Worm (Caenorhabditis elegans) whole organism, young adult: Measurements from ENCODE around the gene F14H12.7.

Source experiments
- B0261.1 ChIP-seq: sonication (generic microtip); optimal IDR thresholded peaks from 2 replicates; lab custom pipeline; 2016; ENCODE audit warnings: mild to moderate bottlenecking, missing genetic modification characterization, moderate library complexity, missing compliant biosample characterization
- C06A6.2 ChIP-seq: fragments of 200-800 bp; sonication (Bioruptor generic); conservative IDR thresholded peaks from 2 replicates; pipeline ENCODE4 v1.3.6; 2022; ENCODE audit warnings: missing genetic modification characterization, missing compliant biosample characterization
- C17E4.6 ChIP-seq: fragments of 200-800 bp; sonication (Bioruptor generic); IDR thresholded peaks from 2 replicates; pipeline ENCODE4 v1.3.6; 2022; ENCODE audit warnings: missing genetic modification reagents, missing genetic modification characterization, missing compliant biosample characterization
- D2030.7 ChIP-seq: fragments of 200-800 bp; sonication (Bioruptor generic); IDR thresholded peaks from 2 replicates; pipeline ENCODE4 v1.3.6; 2022; ENCODE audit warnings: missing genetic modification reagents, missing genetic modification characterization, missing compliant biosample characterization
- F39B2.1 ChIP-seq: fragments of 200-800 bp; sonication (Bioruptor generic); IDR thresholded peaks from 2 replicates; pipeline ENCODE4 v1.3.6; 2022; ENCODE audit warnings: missing genetic modification reagents, missing genetic modification characterization, missing compliant biosample characterization
- F52B5.7 ChIP-seq: sonication (generic microtip); optimal IDR thresholded peaks from 2 replicates; lab custom pipeline; 2016; ENCODE audit warnings: mild to moderate bottlenecking, missing genetic modification characterization, missing compliant biosample characterization
- F55B11.4 ChIP-seq: sonication (generic microtip); optimal IDR thresholded peaks from 2 replicates; lab custom pipeline; 2016; ENCODE audit warnings: missing compliant biosample characterization, missing genetic modification characterization, borderline replicate concordance; ENCODE audit not compliant: insufficient read depth
- F57A8.1 ChIP-seq: fragments of 200-800 bp; sonication (Bioruptor generic); optimal IDR thresholded peaks from 2 replicates; lab custom pipeline; 2018; ENCODE audit warnings: mild to moderate bottlenecking, missing genetic modification characterization, moderate library complexity, missing compliant biosample characterization
- F57C9.4 ChIP-seq: sonication (generic microtip); optimal IDR thresholded peaks from 2 replicates; lab custom pipeline; 2017; ENCODE audit warnings: mild to moderate bottlenecking, missing genetic modification characterization, missing compliant biosample characterization
- K11D2.4 ChIP-seq: fragments of 200-800 bp; sonication (Bioruptor generic); IDR thresholded peaks from 2 replicates; pipeline ENCODE4 v1.3.6; 2022; ENCODE audit warnings: missing genetic modification reagents, missing genetic modification characterization, missing compliant biosample characterization
- T26A5.8 ChIP-seq: sonication (generic microtip); optimal IDR thresholded peaks from 2 replicates; lab custom pipeline; 2016; ENCODE audit warnings: missing genetic modification characterization, missing compliant biosample characterization
- Y53F4B.3 ChIP-seq: fragments of 200-800 bp; sonication (Bioruptor generic); IDR thresholded peaks from 2 replicates; pipeline ENCODE4 v1.3.6; 2022; ENCODE audit warnings: missing genetic modification reagents, missing genetic modification characterization, missing compliant biosample characterization
- Y53G8AR.9 ChIP-seq: fragments of 200-800 bp; sonication (Bioruptor generic); conservative IDR thresholded peaks from 2 replicates; pipeline ENCODE4 v1.3.6; 2022; ENCODE audit warnings: missing genetic modification reagents, missing genetic modification characterization, missing compliant biosample characterization
- Y56A3A.18 ChIP-seq: fragments of 200-800 bp; sonication (Bioruptor generic); IDR thresholded peaks from 2 replicates; pipeline ENCODE4 v1.3.6; 2022; ENCODE audit warnings: missing genetic modification reagents, missing genetic modification characterization, missing compliant biosample characterization
- akir-1 ChIP-seq: fragments of 200-800 bp; sonication (Bioruptor generic); optimal IDR thresholded peaks from 2 replicates; lab custom pipeline; 2018; ENCODE audit warnings: mild to moderate bottlenecking, missing genetic modification characterization, moderate library complexity, missing compliant biosample characterization
- attf-6 ChIP-seq: fragments of 200-800 bp; sonication (Bioruptor generic); IDR thresholded peaks from 2 replicates; pipeline ENCODE4 v1.3.6; 2022; ENCODE audit warnings: missing genetic modification reagents, missing genetic modification characterization, missing compliant biosample characterization
- bed-1 ChIP-seq: fragments of 200-800 bp; sonication (Bioruptor generic); IDR thresholded peaks from 2 replicates; pipeline ENCODE4 v1.3.6; 2022; ENCODE audit warnings: missing genetic modification reagents, missing genetic modification characterization, missing compliant biosample characterization
- cebp-1 ChIP-seq, 2 experiments: fragments of 200-800 bp in 1 of 2; sonication (Bioruptor generic) in 1 of 2; sonication (generic microtip) in 1 of 2; IDR thresholded peaks in 1 of 2; optimal IDR thresholded peaks in 1 of 2; 2 replicates each; pipeline versions ENCODE4 v1.3.6 to Lab custom; 2017 to 2022; ENCODE audit warnings: missing compliant biosample characterization in 2 of 2, missing genetic modification characterization in 2 of 2, mild to moderate bottlenecking in 1 of 2, missing genetic modification reagents in 1 of 2, moderate library complexity in 1 of 2
- ceh-100 ChIP-seq: fragments of 200-800 bp; sonication (Bioruptor generic); IDR thresholded peaks from 2 replicates; pipeline ENCODE4 v1.3.6; 2022; ENCODE audit warnings: missing genetic modification reagents, missing genetic modification characterization, missing compliant biosample characterization
- ceh-40 ChIP-seq: fragments of 200-800 bp; sonication (Bioruptor generic); IDR thresholded peaks from 2 replicates; pipeline ENCODE4 v1.3.6; 2022; ENCODE audit warnings: missing genetic modification characterization, missing compliant biosample characterization
- ceh-58 ChIP-seq: fragments of 200-800 bp; sonication (Bioruptor generic); IDR thresholded peaks from 2 replicates; pipeline ENCODE4 v1.3.6; 2022; ENCODE audit warnings: missing genetic modification characterization, missing compliant biosample characterization
- ceh-79 ChIP-seq: sonication (generic microtip); optimal IDR thresholded peaks from 2 replicates; lab custom pipeline; 2017; ENCODE audit warnings: mild to moderate bottlenecking, missing genetic modification characterization, missing compliant biosample characterization
- chd-7 ChIP-seq: sonication (generic microtip); optimal IDR thresholded peaks from 2 replicates; lab custom pipeline; 2016; ENCODE audit warnings: mild to moderate bottlenecking, missing genetic modification characterization, moderate library complexity, missing compliant biosample characterization
- dpl-1 ChIP-seq: fragments of 150-350 bp; optimal IDR thresholded peaks from 2 replicates; lab custom pipeline; 2014; ENCODE audit warnings: missing biosample characterization, missing genetic modification reagents, missing genetic modification characterization
- efl-1 ChIP-seq: fragments of 150-350 bp; optimal IDR thresholded peaks from 2 replicates; lab custom pipeline; 2014; ENCODE audit warnings: missing biosample characterization, missing genetic modification reagents, missing genetic modification characterization
- gei-17 ChIP-seq: fragments of 200-800 bp; sonication (Bioruptor generic); optimal IDR thresholded peaks from 2 replicates; lab custom pipeline; 2018; ENCODE audit warnings: mild to moderate bottlenecking, missing genetic modification characterization, missing compliant biosample characterization
- hlh-12 ChIP-seq: sonication (generic microtip); optimal IDR thresholded peaks from 2 replicates; lab custom pipeline; 2016; ENCODE audit warnings: missing genetic modification characterization, missing compliant biosample characterization
- hrde-1 ChIP-seq: sonication (generic microtip); optimal IDR thresholded peaks from 2 replicates; lab custom pipeline; 2016; ENCODE audit warnings: missing genetic modification characterization, mild to moderate bottlenecking, missing compliant biosample characterization, moderate library complexity, missing genotype, missing genetic modification reagents, borderline replicate concordance
- hsf-1 ChIP-seq: fragments of 200-800 bp; sonication (Bioruptor generic); IDR thresholded peaks from 2 replicates; pipeline ENCODE4 v1.3.6; 2022; ENCODE audit warnings: missing genetic modification reagents, missing genetic modification characterization, missing compliant biosample characterization
- lag-1 ChIP-seq: fragments of 200-800 bp; sonication (Bioruptor generic); IDR thresholded peaks from 2 replicates; pipeline ENCODE4 v1.3.6; 2022; ENCODE audit warnings: missing genetic modification reagents, missing genetic modification characterization, missing compliant biosample characterization
- let-607 ChIP-seq, 2 experiments: fragments of 200-800 bp in 1 of 2; sonication (Bioruptor generic) in 1 of 2; sonication (generic microtip) in 1 of 2; optimal IDR thresholded peaks; 2 replicates each; lab custom pipeline; 2016 to 2018; ENCODE audit warnings: mild to moderate bottlenecking in 2 of 2, missing compliant biosample characterization in 2 of 2, missing genetic modification characterization in 2 of 2, moderate library complexity in 2 of 2, missing genotype in 1 of 2
- lin-54 ChIP-seq: fragments of 200-800 bp; sonication (Bioruptor generic); optimal IDR thresholded peaks from 2 replicates; lab custom pipeline; 2018; ENCODE audit warnings: mild to moderate bottlenecking, missing genetic modification characterization, missing compliant biosample characterization
- lir-1 ChIP-seq: fragments of 200-800 bp; sonication (Bioruptor generic); conservative IDR thresholded peaks from 2 replicates; pipeline ENCODE4 v1.3.6; 2022; ENCODE audit warnings: missing genetic modification reagents, missing genetic modification characterization, missing compliant biosample characterization
- lsl-1 ChIP-seq: fragments of 200-800 bp; sonication (Bioruptor generic); optimal IDR thresholded peaks from 2 replicates; lab custom pipeline; 2018; ENCODE audit warnings: mild to moderate bottlenecking, missing genetic modification characterization, moderate library complexity, missing compliant biosample characterization
- madf-10 ChIP-seq: sonication (generic microtip); optimal IDR thresholded peaks from 2 replicates; lab custom pipeline; 2016; ENCODE audit warnings: mild to moderate bottlenecking, missing genetic modification characterization, missing compliant biosample characterization
- madf-3 ChIP-seq: fragments of 200-800 bp; sonication (Bioruptor generic); IDR thresholded peaks from 2 replicates; pipeline ENCODE4 v1.3.6; 2022; ENCODE audit warnings: missing genetic modification reagents, missing genetic modification characterization, missing compliant biosample characterization
- madf-6 ChIP-seq: fragments of 200-800 bp; sonication (Bioruptor generic); IDR thresholded peaks from 2 replicates; pipeline ENCODE4 v1.3.6; 2022; ENCODE audit warnings: missing genetic modification reagents, missing genetic modification characterization, missing compliant biosample characterization
- nhr-120 ChIP-seq: fragments of 200-800 bp; sonication (Bioruptor generic); IDR thresholded peaks from 2 replicates; pipeline ENCODE4 v1.3.6; 2022; ENCODE audit warnings: missing genetic modification characterization, missing compliant biosample characterization
- nhr-179 ChIP-seq: sonication (generic microtip); optimal IDR thresholded peaks from 2 replicates; lab custom pipeline; 2016; ENCODE audit warnings: mild to moderate bottlenecking, missing genetic modification characterization, missing compliant biosample characterization
- nhr-27 ChIP-seq: fragments of 200-800 bp; sonication (Bioruptor generic); optimal IDR thresholded peaks from 2 replicates; lab custom pipeline; 2018; ENCODE audit warnings: mild to moderate bottlenecking, missing genetic modification characterization, moderate library complexity, missing compliant biosample characterization
- pha-4 ChIP-seq: fragments of 150-350 bp; sonication (generic microtip); optimal IDR thresholded peaks from 2 replicates; lab custom pipeline; 2014; ENCODE audit warnings: missing biosample characterization, missing genetic modification reagents, missing genetic modification characterization
- repo-1 ChIP-seq: sonication (generic microtip); optimal IDR thresholded peaks from 2 replicates; lab custom pipeline; 2017; ENCODE audit warnings: mild to moderate bottlenecking, missing genetic modification characterization, missing compliant biosample characterization
- sea-2 ChIP-seq: fragments of 200-800 bp; sonication (Bioruptor generic); IDR thresholded peaks from 2 replicates; pipeline ENCODE4 v1.3.6; 2022; ENCODE audit warnings: missing genetic modification characterization, missing compliant biosample characterization
- snpc-3.4 ChIP-seq: sonication (generic microtip); optimal IDR thresholded peaks from 2 replicates; lab custom pipeline; 2017; ENCODE audit warnings: missing genetic modification characterization, mild to moderate bottlenecking, missing compliant biosample characterization, antibody characterized with exemption, moderate library complexity, missing genotype, missing genetic modification reagents
- tbx-9 ChIP-seq: sonication (generic microtip); optimal IDR thresholded peaks from 2 replicates; lab custom pipeline; 2016; ENCODE audit warnings: borderline replicate concordance, missing genetic modification characterization, inconsistent platforms, missing compliant biosample characterization
- zfh-2 ChIP-seq: fragments of 200-800 bp; sonication (Bioruptor generic); conservative IDR thresholded peaks from 2 replicates; pipeline ENCODE4 v1.3.6; 2022; ENCODE audit warnings: missing genetic modification reagents, missing genetic modification characterization, missing compliant biosample characterization
- ztf-25 ChIP-seq: fragments of 200-800 bp; sonication (Bioruptor generic); IDR thresholded peaks from 2 replicates; pipeline ENCODE4 v1.3.6; 2022; ENCODE audit warnings: missing genetic modification reagents, missing genetic modification characterization, missing compliant biosample characterization
- ztf-26 ChIP-seq: sonication (generic microtip); optimal IDR thresholded peaks from 2 replicates; lab custom pipeline; 2017; ENCODE audit warnings: missing genetic modification characterization, missing compliant biosample characterization

F14H12.7 gene

DNA sequence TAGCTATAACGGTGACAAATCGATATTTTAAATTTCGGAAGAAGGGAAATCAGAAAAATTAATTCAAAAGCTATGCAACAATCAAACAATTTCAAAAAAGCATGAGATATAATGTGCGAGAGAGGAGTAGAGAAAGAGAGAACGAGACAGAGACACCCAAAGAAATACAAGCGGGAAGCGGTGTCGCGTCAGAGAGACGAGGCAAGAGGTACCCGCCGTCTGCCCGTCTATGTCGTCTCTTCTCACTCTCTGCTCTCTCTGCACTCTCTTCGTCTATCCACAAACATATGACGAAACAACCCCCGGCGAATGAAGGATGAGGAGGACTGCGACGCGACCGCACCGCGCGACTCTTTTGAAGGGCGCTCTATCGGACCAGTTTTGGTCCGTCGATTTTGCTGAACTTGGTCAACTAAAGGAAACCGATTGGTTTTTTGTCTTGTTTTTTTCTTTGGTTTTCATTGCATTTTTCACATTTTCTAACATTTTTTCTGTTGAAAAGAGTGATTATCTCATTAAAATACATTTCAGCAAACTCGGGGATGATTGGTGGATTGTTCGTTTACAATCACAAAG, 26.5 kb upstream of the F14H12.7 start, which contains the start of gene dpy-23 (continued):
- no peak for TF ChIP-seq ceh-79 (tag; lab: Kevin White, UChicago)
- no peak for TF ChIP-seq ceh-100 (GFP tag; lab: Robert Waterston, UW)
- TF ChIP-seq nhr-120: no peak
- TF ChIP-seq akir-1 (GFP tag; lab: Kevin White, UChicago): no peak
- no peak for TF ChIP-seq bed-1 (GFP tag; lab: Robert Waterston, UW)
- no peak for TF ChIP-seq hlh-12
- TF ChIP-seq Y53G8AR.9 (GFP tag; lab: Robert Waterston, UW): peak; percentile 69; the same call in 1 of the 2 replicates
- TF ChIP-seq Y56A3A.18 (GFP tag; lab: Robert Waterston, UW): no peak
- peak; percentile 77 for TF ChIP-seq C06A6.2 (GFP tag; lab: Robert Waterston, UW)
- peak; percentile 84 for TF ChIP-seq cebp-1 (GFP tag; IDR thresholded peaks at IDR 0.05; lab: Robert Waterston, UW)
- TF ChIP-seq cebp-1 (tag; optimal IDR thresholded peaks at IDR 0.05; lab: Kevin White, UChicago): peak; percentile 96
- TF ChIP-seq F39B2.1 (GFP tag; lab: Robert Waterston, UW): no peak
- TF ChIP-seq madf-10 (tag; lab: Kevin White, UChicago): peak; percentile 96
- TF ChIP-seq F57C9.4 (tag; lab: Kevin White, UChicago): no peak
- no peak for TF ChIP-seq Y53F4B.3
- no peak for TF ChIP-seq F55B11.4 (tag; lab: Kevin White, UChicago)
- TF ChIP-seq F57A8.1 (GFP tag; lab: Kevin White, UChicago): no peak
- no peak for TF ChIP-seq ceh-40 (GFP tag; lab: Robert Waterston, UW)
- TF ChIP-seq D2030.7 (GFP tag; lab: Robert Waterston, UW): no peak
- TF ChIP-seq pha-4 (tag; lab: Kevin White, UChicago): peak; percentile 33
- peak; percentile 5 for TF ChIP-seq dpl-1 (GFP tag; lab: Kevin White, UChicago)
- TF ChIP-seq gei-17: peak; percentile 73
- TF ChIP-seq ceh-58: no peak
- no peak for TF ChIP-seq lsl-1
- peak; percentile 76 for TF ChIP-seq ztf-26 (tag; lab: Kevin White, UChicago)
- no peak for TF ChIP-seq B0261.1 (tag; lab: Kevin White, UChicago)
- no peak for TF ChIP-seq ztf-25 (GFP tag; lab: Robert Waterston, UW)
- TF ChIP-seq efl-1: no peak
- TF ChIP-seq hrde-1 (tag; lab: Kevin White, UChicago): no peak
- no peak for TF ChIP-seq C17E4.6 (GFP tag; lab: Robert Waterston, UW)
- TF ChIP-seq T26A5.8: no peak
- TF ChIP-seq lag-1: no peak
- TF ChIP-seq F52B5.7 (tag; lab: Kevin White, UChicago): peak; percentile 4
- peak; percentile 82 for TF ChIP-seq chd-7 (tag; lab: Kevin White, UChicago)
- peak; percentile 99 for TF ChIP-seq zfh-2 (GFP tag; lab: Robert Waterston, UW)
- TF ChIP-seq attf-6: no peak
- TF ChIP-seq snpc-3.4: no peak
- peak; percentile 82 for TF ChIP-seq K11D2.4 (GFP tag; lab: Robert Waterston, UW)
- peak in 1 of 2 experiments; percentile 59 for TF ChIP-seq let-607 (tag; optimal IDR thresholded peaks at IDR 0.05; lab: Kevin White, UChicago)
- TF ChIP-seq lin-54: peak; percentile 51
- TF ChIP-seq repo-1 (tag; lab: Kevin White, UChicago): no peak
- TF ChIP-seq nhr-27 (tag; lab: Kevin White, UChicago): no peak
- no peak for TF ChIP-seq tbx-9
- peak; percentile 85 for TF ChIP-seq madf-3
- TF ChIP-seq madf-6 (GFP tag; lab: Robert Waterston, UW): peak; percentile 40
- TF ChIP-seq hsf-1 (GFP tag; lab: Robert Waterston, UW): no peak
- peak; percentile 71; the same call in 1 of the 2 replicates for TF ChIP-seq lir-1
- no peak for TF ChIP-seq nhr-179 (tag; lab: Kevin White, UChicago)
- TF ChIP-seq sea-2: no peak
